Fruit fly (Drosophila melanogaster) whole organism, embryonic: ENCODE data around the gene CG11737.

Source experiments
- Adf1 ChIP-seq: fragments of 200-800 bp; sonication (Bioruptor generic); IDR thresholded peaks from 2 replicates; pipeline ENCODE4 v1.3.6; 2022; ENCODE audit warnings: missing biosample characterization, missing genetic modification characterization
- B-H2 ChIP-seq: fragments of 200-800 bp; sonication (Bioruptor generic); optimal IDR thresholded peaks from 2 replicates; lab custom pipeline; 2018; ENCODE audit warnings: missing biosample characterization, mild to moderate bottlenecking, missing genetic modification characterization
- CG10147 ChIP-seq: fragments of 200-800 bp; sonication (Bioruptor generic); optimal IDR thresholded peaks from 2 replicates; lab custom pipeline; 2019; ENCODE audit warnings: missing biosample characterization, mild to moderate bottlenecking, missing genetic modification characterization, moderate library complexity
- CG10366 ChIP-seq: fragments of 200-800 bp; sonication (Bioruptor generic); IDR thresholded peaks from 2 replicates; pipeline ENCODE4 v1.3.6; 2022; ENCODE audit warnings: missing biosample characterization, missing genetic modification characterization
- CG10543 ChIP-seq: fragments of 200-800 bp; sonication (Bioruptor generic); optimal IDR thresholded peaks from 3 replicates; lab custom pipeline; 2017; ENCODE audit warnings: missing biosample characterization, mild to moderate bottlenecking, missing genetic modification characterization, moderate library complexity
- CG11504 ChIP-seq: fragments of 200-800 bp; sonication (Bioruptor generic); optimal IDR thresholded peaks from 3 replicates; lab custom pipeline; 2019; ENCODE audit warnings: missing biosample characterization, mild to moderate bottlenecking, missing genetic modification characterization, moderate library complexity
- CG12104 ChIP-seq: fragments of 200-800 bp; sonication (Bioruptor generic); optimal IDR thresholded peaks from 3 replicates; lab custom pipeline; 2016; ENCODE audit warnings: missing biosample characterization, missing genetic modification characterization
- CG12155 ChIP-seq: fragments of 200-800 bp; sonication (Bioruptor generic); optimal IDR thresholded peaks from 3 replicates; lab custom pipeline; 2016; ENCODE audit warnings: missing biosample characterization, missing genetic modification characterization
- CG12299 ChIP-seq: fragments of 200-800 bp; sonication (Bioruptor generic); optimal IDR thresholded peaks from 2 replicates; lab custom pipeline; 2018; ENCODE audit warnings: missing biosample characterization, mild to moderate bottlenecking, missing genetic modification characterization
- CG12391 ChIP-seq: fragments of 200-800 bp; sonication (Bioruptor generic); optimal IDR thresholded peaks from 3 replicates; lab custom pipeline; 2018; ENCODE audit warnings: missing biosample characterization, mild to moderate bottlenecking, missing genetic modification characterization, moderate library complexity
- CG13775 ChIP-seq: fragments of 200-800 bp; sonication (Bioruptor generic); optimal IDR thresholded peaks from 3 replicates; lab custom pipeline; 2017; ENCODE audit warnings: missing biosample characterization, mild to moderate bottlenecking, missing genetic modification characterization
- CG14014 ChIP-seq: fragments of 200-800 bp; sonication (Bioruptor generic); IDR thresholded peaks from 2 replicates; pipeline ENCODE4 v1.3.6; 2022; ENCODE audit warnings: missing biosample characterization, missing genetic modification characterization
- CG15269 ChIP-seq: fragments of 200-800 bp; sonication (Bioruptor generic); optimal IDR thresholded peaks from 2 replicates; lab custom pipeline; 2018; ENCODE audit warnings: missing biosample characterization, mild to moderate bottlenecking, missing genetic modification characterization, moderate library complexity
- CG1529 ChIP-seq: fragments of 200-800 bp; sonication (Bioruptor generic); optimal IDR thresholded peaks from 3 replicates; lab custom pipeline; 2018; ENCODE audit warnings: missing biosample characterization, missing genetic modification characterization
- CG16815 ChIP-seq: fragments of 200-800 bp; sonication (Bioruptor generic); optimal IDR thresholded peaks from 3 replicates; lab custom pipeline; 2017; ENCODE audit warnings: missing biosample characterization, mild to moderate bottlenecking, missing genetic modification characterization
- CG17359 ChIP-seq: fragments of 200-800 bp; sonication (Bioruptor generic); optimal IDR thresholded peaks from 3 replicates; lab custom pipeline; 2018; ENCODE audit warnings: missing biosample characterization, mild to moderate bottlenecking, missing genetic modification characterization, moderate library complexity
- CG1792 ChIP-seq: fragments of 200-800 bp; sonication (Bioruptor generic); optimal IDR thresholded peaks from 2 replicates; lab custom pipeline; 2016; ENCODE audit warnings: missing biosample characterization, missing genetic modification characterization
- CG18476 ChIP-seq: fragments of 200-800 bp; sonication (Bioruptor generic); optimal IDR thresholded peaks from 2 replicates; lab custom pipeline; 2016; ENCODE audit warnings: missing biosample characterization, mild to moderate bottlenecking, missing genetic modification characterization
- CG2120 ChIP-seq: fragments of 200-800 bp; sonication (Bioruptor generic); optimal IDR thresholded peaks from 3 replicates; lab custom pipeline; 2016; ENCODE audit warnings: missing biosample characterization, missing genetic modification characterization
- CG34224 ChIP-seq: fragments of 200-800 bp; sonication (Bioruptor generic); IDR thresholded peaks from 3 replicates; pipeline ENCODE4 v1.3.6; 2022; ENCODE audit warnings: missing biosample characterization, missing genetic modification characterization; ENCODE audit not compliant: partially characterized antibody
- CG4424 ChIP-seq: fragments of 200-800 bp; sonication (Bioruptor generic); optimal IDR thresholded peaks from 3 replicates; lab custom pipeline; 2016; ENCODE audit warnings: missing biosample characterization, missing genetic modification characterization
- CG5180 ChIP-seq: fragments of 200-800 bp; sonication (Bioruptor generic); optimal IDR thresholded peaks from 3 replicates; lab custom pipeline; 2017; ENCODE audit warnings: missing biosample characterization, missing genetic modification characterization, mild to moderate bottlenecking, moderate library complexity, missing genetic modification reagents
- CG6272 ChIP-seq: fragments of 200-800 bp; sonication (Bioruptor generic); IDR thresholded peaks from 2 replicates; pipeline ENCODE4 v1.3.6; 2022; ENCODE audit warnings: missing biosample characterization, missing genetic modification characterization
- CG6813 ChIP-seq: fragments of 200-800 bp; sonication (Bioruptor generic); optimal IDR thresholded peaks from 2 replicates; lab custom pipeline; 2017; ENCODE audit warnings: missing biosample characterization, missing genetic modification characterization, mild to moderate bottlenecking, moderate library complexity, missing genetic modification reagents
- CG8388 ChIP-seq: fragments of 200-800 bp; sonication (Bioruptor generic); optimal IDR thresholded peaks from 2 replicates; lab custom pipeline; 2019; ENCODE audit warnings: missing biosample characterization, mild to moderate bottlenecking, missing genetic modification characterization, moderate library complexity
- Elba2 ChIP-seq: fragments of 200-800 bp; sonication (Bioruptor generic); optimal IDR thresholded peaks from 3 replicates; lab custom pipeline; 2016; ENCODE audit warnings: missing biosample characterization, missing genetic modification characterization
- Lhr ChIP-seq: fragments of 200-800 bp; sonication (Bioruptor generic); optimal IDR thresholded peaks from 3 replicates; lab custom pipeline; 2017; ENCODE audit warnings: mild to moderate bottlenecking, missing biosample characterization, missing genetic modification reagents, missing genetic modification characterization
- MESR4 ChIP-seq: fragments of 200-800 bp; sonication (Bioruptor generic); optimal IDR thresholded peaks from 2 replicates; lab custom pipeline; 2018; ENCODE audit warnings: missing biosample characterization, mild to moderate bottlenecking, missing genetic modification characterization, moderate library complexity
- Med ChIP-seq: fragments of 200-800 bp; sonication (Bioruptor generic); peaks from one replicate; lab custom pipeline; 2016; ENCODE audit warnings: missing biosample characterization, missing genetic modification characterization, mild to moderate bottlenecking, inconsistent platforms, moderate library complexity
- Mrtf ChIP-seq: fragments of 200-800 bp; sonication (Bioruptor generic); IDR thresholded peaks from 3 replicates; pipeline ENCODE4 v1.3.6; 2022; ENCODE audit warnings: missing biosample characterization, missing genetic modification characterization
- Oli ChIP-seq: fragments of 200-800 bp; sonication (Bioruptor generic); optimal IDR thresholded peaks from 2 replicates; lab custom pipeline; 2018; ENCODE audit warnings: missing biosample characterization, mild to moderate bottlenecking, missing genetic modification characterization, moderate library complexity
- Opbp ChIP-seq: fragments of 200-800 bp; sonication (Bioruptor generic); IDR thresholded peaks from 3 replicates; pipeline ENCODE4 v1.3.6; 2022; ENCODE audit warnings: missing biosample characterization, missing genetic modification characterization; ENCODE audit not compliant: partially characterized antibody
- Pdp1 ChIP-seq, 2 experiments: fragments of 200-800 bp; sonication (Bioruptor generic); optimal IDR thresholded peaks; 3 replicates each; lab custom pipeline; 2016; ENCODE audit warnings: missing biosample characterization in 2 of 2, missing genetic modification characterization in 2 of 2, mild to moderate bottlenecking in 1 of 2, moderate library complexity in 1 of 2
- Ravus ChIP-seq: fragments of 200-800 bp; sonication (Bioruptor generic); IDR thresholded peaks from 2 replicates; pipeline ENCODE4 v1.3.6; 2022; ENCODE audit warnings: missing biosample characterization, missing genetic modification characterization
- Sox100B ChIP-seq: fragments of 200-800 bp; sonication (Bioruptor generic); optimal IDR thresholded peaks from 3 replicates; lab custom pipeline; 2018; ENCODE audit warnings: missing biosample characterization, mild to moderate bottlenecking, missing genetic modification characterization
- Sox102F ChIP-seq: fragments of 200-800 bp; sonication (Bioruptor generic); optimal IDR thresholded peaks from 2 replicates; lab custom pipeline; 2018; ENCODE audit warnings: missing biosample characterization, mild to moderate bottlenecking, missing genetic modification characterization, moderate library complexity
- ab ChIP-seq: fragments of 200-800 bp; sonication (Bioruptor generic); optimal IDR thresholded peaks from 2 replicates; lab custom pipeline; 2016; ENCODE audit warnings: missing biosample characterization, missing genetic modification characterization
- bbx ChIP-seq: fragments of 200-800 bp; sonication (Bioruptor generic); IDR thresholded peaks from 2 replicates; pipeline ENCODE4 v1.3.6; 2022; ENCODE audit warnings: missing biosample characterization, missing genetic modification characterization; ENCODE audit not compliant: partially characterized antibody
- cas ChIP-seq: fragments of 200-800 bp; sonication (Bioruptor generic); IDR thresholded peaks from 2 replicates; pipeline ENCODE4 v1.3.6; 2022; ENCODE audit warnings: missing biosample characterization, missing genetic modification characterization
- dpn ChIP-seq, 2 experiments: fragments of 200-800 bp; sonication (Bioruptor generic); optimal IDR thresholded peaks; 3 replicates each; lab custom pipeline; 2016; ENCODE audit warnings: missing biosample characterization in 2 of 2, missing genetic modification characterization in 2 of 2
- ewg ChIP-seq: fragments of 200-800 bp; sonication (Bioruptor generic); optimal IDR thresholded peaks from 3 replicates; lab custom pipeline; 2017; ENCODE audit warnings: mild to moderate bottlenecking, missing biosample characterization, missing genetic modification reagents, missing genetic modification characterization
- grn ChIP-seq: fragments of 200-800 bp; sonication (Bioruptor generic); optimal IDR thresholded peaks from 3 replicates; lab custom pipeline; 2017; ENCODE audit warnings: missing biosample characterization, missing genetic modification characterization
- kni ChIP-seq: fragments of 200-800 bp; sonication (Bioruptor generic); optimal IDR thresholded peaks from 3 replicates; lab custom pipeline; 2017; ENCODE audit warnings: mild to moderate bottlenecking, missing biosample characterization, missing genetic modification reagents, missing genetic modification characterization
- mld ChIP-seq: fragments of 200-800 bp; sonication (Bioruptor generic); IDR thresholded peaks from 3 replicates; pipeline ENCODE4 v1.3.6; 2022; ENCODE audit warnings: missing biosample characterization, missing genetic modification characterization; ENCODE audit not compliant: partially characterized antibody
- salm ChIP-seq: fragments of 200-800 bp; sonication (Bioruptor generic); optimal IDR thresholded peaks from 2 replicates; lab custom pipeline; 2018; ENCODE audit warnings: missing biosample characterization, mild to moderate bottlenecking, missing genetic modification characterization
- schlank ChIP-seq: fragments of 200-800 bp; sonication (Bioruptor generic); optimal IDR thresholded peaks from 2 replicates; lab custom pipeline; 2018; ENCODE audit warnings: missing biosample characterization, mild to moderate bottlenecking, missing genetic modification characterization
- slou ChIP-seq: fragments of 200-800 bp; sonication (Bioruptor generic); optimal IDR thresholded peaks from 3 replicates; lab custom pipeline; 2016; ENCODE audit warnings: missing biosample characterization, missing genetic modification characterization
- sob ChIP-seq: fragments of 200-800 bp; sonication (Bioruptor generic); IDR thresholded peaks from 2 replicates; pipeline ENCODE4 v1.3.6; 2022; ENCODE audit warnings: missing biosample characterization, missing genetic modification characterization
- zen ChIP-seq: fragments of 200-800 bp; sonication (Bioruptor generic); optimal IDR thresholded peaks from 3 replicates; lab custom pipeline; 2018; ENCODE audit warnings: missing biosample characterization, mild to moderate bottlenecking, missing genetic modification characterization, moderate library complexity
- zfh2 ChIP-seq: fragments of 200-800 bp; sonication (Bioruptor generic); optimal IDR thresholded peaks from 2 replicates; lab custom pipeline; 2016; ENCODE audit warnings: missing biosample characterization, missing genetic modification characterization

Gene CG11737

dm6 chr3R:8517752-8518185 is at the start of gene CG11737 (continued):
- TF ChIP-seq CG1529 (GFP tag; lab: Kevin White, UChicago): no peak
- TF ChIP-seq CG12391 (tag; lab: Kevin White, UChicago): no peak
- no peak for TF ChIP-seq CG1792 (GFP tag; lab: Kevin White, UChicago)
- TF ChIP-seq MESR4 (GFP tag; lab: Kevin White, UChicago): peak; percentile 24
- TF ChIP-seq slou: no peak
- TF ChIP-seq Med (GFP tag; lab: Kevin White, UChicago): no peak
- TF ChIP-seq CG10543 (GFP tag; lab: Kevin White, UChicago): peak; percentile 18
- TF ChIP-seq CG6272 (GFP tag; lab: Robert Waterston, UW): no peak
- no peak for TF ChIP-seq kni (GFP tag; lab: Kevin White, UChicago)
- no peak for TF ChIP-seq Ravus (GFP tag; lab: Robert Waterston, UW)
- peak; percentile 61 for TF ChIP-seq CG11504
- no peak for TF ChIP-seq CG16815 (GFP tag; lab: Kevin White, UChicago)
- TF ChIP-seq Adf1 (GFP tag; lab: Robert Waterston, UW): peak; percentile 71
- TF ChIP-seq CG12155 (GFP tag; lab: Kevin White, UChicago): no peak
- no peak for TF ChIP-seq Lhr (GFP tag; lab: Kevin White, UChicago)
- TF ChIP-seq cas (GFP tag; lab: Robert Waterston, UW): no peak
- TF ChIP-seq CG12104 (GFP tag; lab: Kevin White, UChicago): no peak
- 0 out of 2 replicates have a peak, but pooled peaks have one; percentile 8 for TF ChIP-seq CG10366
- no peak for TF ChIP-seq CG5180
- TF ChIP-seq B-H2 (GFP tag; lab: Kevin White, UChicago): no peak
- TF ChIP-seq CG34224 (GFP tag; lab: Robert Waterston, UW): peak; percentile 41; the same call in 1 of the 3 replicates
- no peak for TF ChIP-seq Elba2 (GFP tag; lab: Kevin White, UChicago)
- no peak for TF ChIP-seq CG18476
- TF ChIP-seq mld (GFP tag; lab: Robert Waterston, UW): no peak
- TF ChIP-seq CG17359: no peak
- no peak for TF ChIP-seq CG12299 (tag; lab: Kevin White, UChicago)
- TF ChIP-seq CG4424 (GFP tag; lab: Kevin White, UChicago): no peak
- TF ChIP-seq Pdp1 (GFP tag; optimal IDR thresholded peaks at IDR 0.05; lab: Kevin White, UChicago): no peak
- TF ChIP-seq ewg (GFP tag; lab: Kevin White, UChicago): no peak
- TF ChIP-seq sob (GFP tag; lab: Robert Waterston, UW): no peak
- TF ChIP-seq Sox102F: no peak
- no peak for TF ChIP-seq salm
- TF ChIP-seq Sox100B (GFP tag; lab: Kevin White, UChicago): no peak
- no peak for TF ChIP-seq dpn (GFP tag; optimal IDR thresholded peaks at IDR 0.05; lab: Kevin White, UChicago)
- no peak for TF ChIP-seq CG6813 (GFP tag; lab: Kevin White, UChicago)
- TF ChIP-seq bbx (GFP tag; lab: Robert Waterston, UW): peak; percentile 73
- TF ChIP-seq zfh2: no peak
- no peak for TF ChIP-seq ab (GFP tag; lab: Kevin White, UChicago)
- TF ChIP-seq Opbp (GFP tag; lab: Robert Waterston, UW): peak; percentile 26; the same call in 1 of the 3 replicates
- TF ChIP-seq Mrtf: no peak
- TF ChIP-seq grn (GFP tag; lab: Kevin White, UChicago): peak; percentile 4
- TF ChIP-seq Oli: no peak
- TF ChIP-seq CG15269 (tag; lab: Kevin White, UChicago): no peak
- TF ChIP-seq CG2120 (GFP tag; lab: Kevin White, UChicago): peak; percentile 20
- TF ChIP-seq zen (tag; lab: Kevin White, UChicago): peak; percentile 8
- no peak for TF ChIP-seq schlank (tag; lab: Kevin White, UChicago)
- no peak for TF ChIP-seq CG13775 (GFP tag; lab: Kevin White, UChicago)
- no peak for TF ChIP-seq CG8388 (GFP tag; lab: Kevin White, UChicago)
- no peak for TF ChIP-seq CG10147
- TF ChIP-seq CG14014: no peak
